Worm (Caenorhabditis elegans): ENCODE data around the gene ncx-1.

DNA sequence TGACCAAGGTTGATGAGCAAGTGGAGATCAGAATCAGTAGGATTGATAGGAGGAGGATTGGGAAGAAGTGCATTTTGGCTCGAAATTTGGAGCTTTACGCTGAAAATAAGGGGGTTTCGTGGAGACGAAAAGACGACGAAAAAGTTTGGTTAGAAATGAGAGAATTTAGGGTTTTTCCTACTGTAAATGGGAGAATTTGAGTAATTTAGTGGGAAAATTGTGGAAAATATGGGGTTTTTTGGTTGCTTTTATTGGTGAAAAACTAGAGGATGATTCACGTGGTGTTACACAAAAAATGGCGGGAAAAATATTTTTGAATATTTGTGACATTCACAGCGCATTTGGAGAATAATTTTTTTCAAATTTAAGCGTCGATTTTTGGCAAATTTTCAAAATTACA, 25.6 kb downstream of the ncx-1 start, which contains the start of gene nlp-69:
- no peak for TF ChIP-seq snpc-4 (tag; optimal IDR thresholded peaks at IDR 0.05)
- TF ChIP-seq zag-1 (tag; optimal IDR thresholded peaks at IDR 0.05), result no peak
- TF ChIP-seq gmeb-1 (tag; optimal IDR thresholded peaks at IDR 0.05), result no peak
